Fruit fly (Drosophila melanogaster) Kc167 (cell line): ENCODE measurements around the gene CG31128.

Experiments used
- Myc ChIP-seq: fragments of >200 bp; optimal IDR thresholded peaks from 2 replicates; lab custom pipeline; 2017; ENCODE audit warnings: missing external identifiers
- h ChIP-seq: fragments of >200 bp; optimal IDR thresholded peaks from 3 replicates; lab custom pipeline; 2018; ENCODE audit warnings: missing external identifiers
- insv ChIP-seq: fragments of >200 bp; optimal IDR thresholded peaks from 3 replicates; lab custom pipeline; 2018; ENCODE audit warnings: missing external identifiers
- psq ChIP-seq: fragments of >200 bp; optimal IDR thresholded peaks from 2 replicates; lab custom pipeline; 2017; ENCODE audit warnings: missing external identifiers
- ttk ChIP-seq: sonication (Bioruptor generic); optimal IDR thresholded peaks from 2 replicates; lab custom pipeline; 2017; ENCODE audit warnings: missing external identifiers

- TF ChIP-seq psq: no peak
- no peak for TF ChIP-seq Myc (lab: Kevin White, UChicago)
- TF ChIP-seq h: no peak
- TF ChIP-seq insv (lab: Kevin White, UChicago): no peak
- TF ChIP-seq ttk (lab: Kevin White, UChicago): no peak
Observed at dm6 chr3R:24457847-24458246, 11.3 kb upstream of the CG31128 start.
